Fruit fly (Drosophila melanogaster): ENCODE data around the gene elgi.

- peak; percentile 97 for TF ChIP-seq psq (GFP tag; optimal IDR thresholded peaks at IDR 0.05)
- peak; percentile 37 for TF ChIP-seq sv (GFP tag; optimal IDR thresholded peaks at IDR 0.05)
- TF ChIP-seq Dif (GFP tag; optimal IDR thresholded peaks at IDR 0.05; ENCODE audit: partially characterized antibody): no peak
- no peak for TF ChIP-seq dl (GFP tag; optimal IDR thresholded peaks at IDR 0.05; ENCODE audit: insufficient read depth in 1 of 2, partially characterized antibody in 2 of 2)
- peak; percentile 51 for TF ChIP-seq OdsH (GFP tag; optimal IDR thresholded peaks at IDR 0.05)
- TF ChIP-seq brk (GFP tag; optimal IDR thresholded peaks at IDR 0.05): no peak
These were observed 48.3 kb downstream of the elgi start, which contains the start of the genes hzg and mRpS31 for dm6 chr3L:16004401-16005237.

All from whole organism, wandering third instar larva.